Fruit fly (Drosophila melanogaster) whole organism, embryonic: ENCODE measurements around the gene CG12728.
A peak's percentile ranks its signal among the peaks of the same experiment; 100 is the strongest.

Source experiments
- Atf6 ChIP-seq: fragments of 200-800 bp; sonication (Bioruptor generic); IDR thresholded peaks from 2 replicates; pipeline ENCODE4 v1.3.6; 2022; ENCODE audit warnings: missing biosample characterization, missing genetic modification characterization
- CG10366 ChIP-seq: fragments of 200-800 bp; sonication (Bioruptor generic); IDR thresholded peaks from 2 replicates; pipeline ENCODE4 v1.3.6; 2022; ENCODE audit warnings: missing biosample characterization, missing genetic modification characterization
- CG12942 ChIP-seq: fragments of 200-800 bp; sonication (Bioruptor generic); optimal IDR thresholded peaks from 3 replicates; lab custom pipeline; 2016; ENCODE audit warnings: missing biosample characterization, missing genetic modification characterization
- CG13775 ChIP-seq: fragments of 200-800 bp; sonication (Bioruptor generic); optimal IDR thresholded peaks from 3 replicates; lab custom pipeline; 2017; ENCODE audit warnings: missing biosample characterization, mild to moderate bottlenecking, missing genetic modification characterization
- CG13894 ChIP-seq: fragments of 200-800 bp; sonication (Bioruptor generic); optimal IDR thresholded peaks from 3 replicates; lab custom pipeline; 2018; ENCODE audit warnings: missing biosample characterization, mild to moderate bottlenecking, missing genetic modification characterization, moderate library complexity
- CG14667 ChIP-seq: fragments of 200-800 bp; sonication (Bioruptor generic); IDR thresholded peaks from 2 replicates; pipeline ENCODE4 v1.3.6; 2022; ENCODE audit warnings: missing biosample characterization, missing genetic modification characterization
- CG14710 ChIP-seq: fragments of 200-800 bp; sonication (Bioruptor generic); optimal IDR thresholded peaks from 3 replicates; lab custom pipeline; 2019; ENCODE audit warnings: missing biosample characterization, mild to moderate bottlenecking, missing genetic modification characterization, moderate library complexity
- CG16863 ChIP-seq: fragments of 200-800 bp; sonication (Bioruptor generic); optimal IDR thresholded peaks from 3 replicates; lab custom pipeline; 2016; ENCODE audit warnings: missing biosample characterization, missing genetic modification characterization
- CG17361 ChIP-seq: fragments of 200-800 bp; sonication (Bioruptor generic); IDR thresholded peaks from 3 replicates; pipeline ENCODE4 v1.3.6; 2022; ENCODE audit warnings: missing biosample characterization, missing genetic modification characterization
- CG17829 ChIP-seq: fragments of 200-800 bp; optimal IDR thresholded peaks from 2 replicates; lab custom pipeline; 2019; ENCODE audit warnings: missing biosample characterization, mild to moderate bottlenecking, missing genetic modification characterization, moderate library complexity
- CG31224 ChIP-seq: fragments of 200-800 bp; sonication (Bioruptor generic); IDR thresholded peaks from 2 replicates; pipeline ENCODE4 v1.3.6; 2022; ENCODE audit warnings: missing biosample characterization, missing genetic modification characterization
- CG31365 ChIP-seq: fragments of 200-800 bp; sonication (Bioruptor generic); optimal IDR thresholded peaks from 2 replicates; lab custom pipeline; 2018; ENCODE audit warnings: missing biosample characterization, mild to moderate bottlenecking, missing genetic modification characterization
- CG33557 ChIP-seq: fragments of 200-800 bp; sonication (Bioruptor generic); optimal IDR thresholded peaks from 2 replicates; lab custom pipeline; 2019; ENCODE audit warnings: missing biosample characterization, mild to moderate bottlenecking, missing genetic modification characterization, moderate library complexity
- CG3726 ChIP-seq: fragments of 200-800 bp; sonication (Bioruptor generic); IDR thresholded peaks from 3 replicates; pipeline ENCODE4, ENCODE4 v1.3.6; 2022; ENCODE audit warnings: missing biosample characterization, missing genetic modification characterization
- CG6689 ChIP-seq: fragments of 200-800 bp; sonication (Bioruptor generic); IDR thresholded peaks from 2 replicates; pipeline ENCODE4 v1.3.6; 2022; ENCODE audit warnings: missing biosample characterization, missing genetic modification characterization
- CG7372 ChIP-seq: fragments of 200-800 bp; sonication (Bioruptor generic); IDR thresholded peaks from 2 replicates; pipeline ENCODE4 v1.3.6; 2022; ENCODE audit warnings: missing biosample characterization, missing genetic modification characterization
- CG7786 ChIP-seq: fragments of 200-800 bp; sonication (Bioruptor generic); optimal IDR thresholded peaks from 2 replicates; lab custom pipeline; 2016; ENCODE audit warnings: missing biosample characterization, missing genetic modification characterization
- CG8359 ChIP-seq: fragments of 200-800 bp; sonication (Bioruptor generic); optimal IDR thresholded peaks from 2 replicates; lab custom pipeline; 2017; ENCODE audit warnings: missing biosample characterization, mild to moderate bottlenecking, missing genetic modification characterization, borderline replicate concordance
- CG8478 ChIP-seq: fragments of >200 bp; optimal IDR thresholded peaks from 2 replicates; lab custom pipeline; 2018
- CrebB ChIP-seq: fragments of 200-800 bp; sonication (Bioruptor generic); optimal IDR thresholded peaks from 3 replicates; lab custom pipeline; 2018; ENCODE audit warnings: missing biosample characterization, mild to moderate bottlenecking, missing genetic modification characterization
- D19A ChIP-seq: fragments of 200-800 bp; optimal IDR thresholded peaks from 3 replicates; lab custom pipeline; 2019; ENCODE audit warnings: missing biosample characterization, mild to moderate bottlenecking, missing genetic modification characterization, moderate library complexity
- Dbx ChIP-seq: fragments of 200-800 bp; sonication (Bioruptor generic); IDR thresholded peaks from 3 replicates; pipeline ENCODE4 v1.3.6; 2022; ENCODE audit warnings: missing biosample characterization, missing genetic modification characterization
- Dip2 ChIP-seq: fragments of 200-800 bp; sonication (Bioruptor generic); IDR thresholded peaks from 2 replicates; pipeline ENCODE4 v1.3.6; 2022; ENCODE audit warnings: missing biosample characterization, missing genetic modification characterization
- Kr ChIP-seq: fragments of 200-800 bp; sonication (Bioruptor generic); optimal IDR thresholded peaks from 2 replicates; lab custom pipeline; 2017; ENCODE audit warnings: missing biosample characterization, mild to moderate bottlenecking, missing genetic modification characterization
- MBD-R2 ChIP-seq: fragments of 200-800 bp; sonication (Bioruptor generic); IDR thresholded peaks from 2 replicates; pipeline ENCODE4 v1.3.6; 2022; ENCODE audit warnings: missing biosample characterization, missing genetic modification characterization
- Mad ChIP-seq: fragments of 200-800 bp; sonication (Bioruptor generic); optimal IDR thresholded peaks from 2 replicates; lab custom pipeline; 2016; ENCODE audit warnings: missing biosample characterization, missing genetic modification characterization
- NC2α ChIP-seq: fragments of 200-800 bp; sonication (Bioruptor generic); optimal IDR thresholded peaks from 2 replicates; lab custom pipeline; 2016; ENCODE audit warnings: missing biosample characterization, missing genetic modification characterization
- Nf-YA ChIP-seq: fragments of 200-800 bp; sonication (Bioruptor generic); IDR thresholded peaks from 2 replicates; pipeline ENCODE4 v1.3.6; 2022; ENCODE audit warnings: missing biosample characterization, missing genetic modification characterization
- PHDP ChIP-seq: fragments of 200-800 bp; sonication (Bioruptor generic); optimal IDR thresholded peaks from 3 replicates; lab custom pipeline; 2018; ENCODE audit warnings: missing biosample characterization, mild to moderate bottlenecking, missing genetic modification characterization, moderate library complexity
- Poxn ChIP-seq: fragments of 200-800 bp; sonication (Bioruptor generic); IDR thresholded peaks from 2 replicates; pipeline ENCODE4 v1.3.6; 2022; ENCODE audit warnings: missing biosample characterization, missing genetic modification characterization
- Vsx1 ChIP-seq: fragments of 200-800 bp; sonication (Bioruptor generic); optimal IDR thresholded peaks from 2 replicates; lab custom pipeline; 2017; ENCODE audit warnings: missing biosample characterization, mild to moderate bottlenecking, missing genetic modification characterization, missing genetic modification reagents
- Xrp1 ChIP-seq: fragments of 200-800 bp; sonication (Bioruptor generic); IDR thresholded peaks from 2 replicates; pipeline ENCODE4 v1.3.6; 2022; ENCODE audit warnings: missing biosample characterization, missing genetic modification characterization
- ara ChIP-seq: fragments of 200-800 bp; sonication (Bioruptor generic); IDR thresholded peaks from 2 replicates; pipeline ENCODE4 v1.3.6; 2022; ENCODE audit warnings: missing biosample characterization, missing genetic modification characterization
- cad ChIP-seq: fragments of >200 bp; optimal IDR thresholded peaks from 2 replicates; lab custom pipeline; 2017; ENCODE audit warnings: missing biosample characterization, missing genetic modification characterization
- en ChIP-seq: fragments of 200-800 bp; sonication (Bioruptor generic); optimal IDR thresholded peaks from 2 replicates; lab custom pipeline; 2016; ENCODE audit warnings: missing biosample characterization, missing genetic modification characterization
- fd3F ChIP-seq: fragments of 200-800 bp; sonication (Bioruptor generic); optimal IDR thresholded peaks from 2 replicates; lab custom pipeline; 2018; ENCODE audit warnings: missing biosample characterization, mild to moderate bottlenecking, missing genetic modification characterization, moderate library complexity
- fd64A ChIP-seq: fragments of 200-800 bp; sonication (Bioruptor generic); optimal IDR thresholded peaks from 3 replicates; lab custom pipeline; 2018; ENCODE audit warnings: missing biosample characterization, mild to moderate bottlenecking, missing genetic modification characterization
- gce ChIP-seq: fragments of 200-800 bp; sonication (Bioruptor generic); IDR thresholded peaks from 3 replicates; pipeline ENCODE4 v1.3.6; 2022; ENCODE audit warnings: missing biosample characterization, missing genetic modification characterization
- gcm2 ChIP-seq: fragments of 200-800 bp; sonication (Bioruptor generic); optimal IDR thresholded peaks from 2 replicates; lab custom pipeline; 2016; ENCODE audit warnings: missing biosample characterization, missing genetic modification characterization
- gfzf ChIP-seq: fragments of 200-800 bp; sonication (Bioruptor generic); optimal IDR thresholded peaks from 2 replicates; lab custom pipeline; 2016; ENCODE audit warnings: missing biosample characterization, mild to moderate bottlenecking, missing genetic modification characterization, moderate library complexity
- grau ChIP-seq: fragments of 200-800 bp; optimal IDR thresholded peaks from 3 replicates; lab custom pipeline; 2019; ENCODE audit warnings: missing biosample characterization, mild to moderate bottlenecking, missing genetic modification characterization, moderate library complexity
- jigr1 ChIP-seq: fragments of 200-800 bp; sonication (Bioruptor generic); IDR thresholded peaks from 3 replicates; pipeline ENCODE4 v1.3.6; 2022; ENCODE audit warnings: missing biosample characterization, missing genetic modification characterization
- jing ChIP-seq: fragments of 200-800 bp; sonication (Bioruptor generic); optimal IDR thresholded peaks from 2 replicates; lab custom pipeline; 2018; ENCODE audit warnings: missing biosample characterization, mild to moderate bottlenecking, missing genetic modification characterization
- ken ChIP-seq: fragments of 200-800 bp; sonication (Bioruptor generic); IDR thresholded peaks from 3 replicates; pipeline ENCODE4 v1.3.6; 2022; ENCODE audit warnings: missing biosample characterization, missing genetic modification characterization
- lbe ChIP-seq: fragments of 200-800 bp; sonication (Bioruptor generic); optimal IDR thresholded peaks from 2 replicates; lab custom pipeline; 2016; ENCODE audit warnings: missing biosample characterization, mild to moderate bottlenecking, missing genetic modification characterization
- nmo ChIP-seq: fragments of 200-800 bp; sonication (Bioruptor generic); optimal IDR thresholded peaks from 2 replicates; lab custom pipeline; 2018; ENCODE audit warnings: missing biosample characterization, mild to moderate bottlenecking, missing genetic modification characterization, moderate library complexity
- pfk ChIP-seq: fragments of 200-800 bp; sonication (Bioruptor generic); optimal IDR thresholded peaks from 2 replicates; lab custom pipeline; 2018; ENCODE audit warnings: missing biosample characterization, mild to moderate bottlenecking, missing genetic modification characterization, moderate library complexity
- pnt ChIP-seq: fragments of 200-800 bp; sonication (Bioruptor generic); optimal IDR thresholded peaks from 3 replicates; lab custom pipeline; 2016; ENCODE audit warnings: missing biosample characterization, missing genetic modification characterization
- row ChIP-seq: fragments of 200-800 bp; sonication (Bioruptor generic); IDR thresholded peaks from 3 replicates; pipeline ENCODE4 v1.3.6; 2022; ENCODE audit warnings: missing biosample characterization, missing genetic modification characterization
- slou ChIP-seq: fragments of 200-800 bp; sonication (Bioruptor generic); optimal IDR thresholded peaks from 3 replicates; lab custom pipeline; 2016; ENCODE audit warnings: missing biosample characterization, missing genetic modification characterization
- stwl ChIP-seq: fragments of 200-800 bp; sonication (Bioruptor generic); optimal IDR thresholded peaks from 3 replicates; lab custom pipeline; 2018; ENCODE audit warnings: missing biosample characterization, mild to moderate bottlenecking, missing genetic modification characterization, moderate library complexity
- sug ChIP-seq: fragments of 200-800 bp; optimal IDR thresholded peaks from 2 replicates; lab custom pipeline; 2019; ENCODE audit warnings: missing biosample characterization, mild to moderate bottlenecking, missing genetic modification characterization, moderate library complexity
- zen ChIP-seq: fragments of 200-800 bp; sonication (Bioruptor generic); optimal IDR thresholded peaks from 3 replicates; lab custom pipeline; 2018; ENCODE audit warnings: missing biosample characterization, mild to moderate bottlenecking, missing genetic modification characterization, moderate library complexity

The CG12728 gene

dm6 chrX:5992141-5992540 is 49.7 kb downstream of the CG12728 start (continued):
- TF ChIP-seq CG3726 (GFP tag; lab: Robert Waterston, UW) (no peak), gfzf (GFP tag; lab: Kevin White, UChicago) (peak; percentile 4), pnt (GFP tag; lab: Kevin White, UChicago) (no peak), gce (no peak), row (no peak), Nf-YA (GFP tag; lab: Robert Waterston, UW) (no peak), jing (GFP tag; lab: Kevin White, UChicago) (no peak), CG17361 (GFP tag; lab: Robert Waterston, UW) (no peak), Vsx1 (GFP tag; lab: Kevin White, UChicago) (peak; percentile 95), CG33557 (no peak), grau (no peak), gcm2 (GFP tag; lab: Kevin White, UChicago) (no peak), CG31365 (tag; lab: Kevin White, UChicago) (peak; percentile 96), CG14710 (tag; lab: Kevin White, UChicago) (peak; percentile 36), Mad (GFP tag; lab: Kevin White, UChicago) (no peak), Xrp1 (GFP tag; lab: Robert Waterston, UW) (no peak), CG7372 (GFP tag; lab: Robert Waterston, UW) (no peak), Kr (GFP tag; lab: Kevin White, UChicago) (no peak), PHDP (no peak), MBD-R2 (GFP tag; lab: Robert Waterston, UW) (no peak), ken (GFP tag; lab: Robert Waterston, UW) (no peak), CG17829 (tag; lab: Kevin White, UChicago) (peak; percentile 19), CG8478 (lab: Kevin White, UChicago) (no peak), zen (tag; lab: Kevin White, UChicago) (peak; percentile 74), CG10366 (GFP tag; lab: Robert Waterston, UW) (0 out of 2 replicates have a peak, but pooled peaks have one; percentile 8), nmo (peak; percentile 7), CG13894 (tag; lab: Kevin White, UChicago) (no peak), sug (tag; lab: Kevin White, UChicago) (no peak), fd3F (GFP tag; lab: Kevin White, UChicago) (no peak), CG13775 (GFP tag; lab: Kevin White, UChicago) (no peak), pfk (GFP tag; lab: Kevin White, UChicago) (no peak), Atf6 (GFP tag; lab: Robert Waterston, UW) (no peak), slou (no peak), cad (no peak), fd64A (no peak), CG14667 (GFP tag; lab: Robert Waterston, UW) (no peak), Poxn (GFP tag; lab: Robert Waterston, UW) (no peak), en (GFP tag; lab: Kevin White, UChicago) (no peak), ara (GFP tag; lab: Robert Waterston, UW) (no peak), CG6689 (GFP tag; lab: Robert Waterston, UW) (no peak), NC2α (no peak), CrebB (tag; lab: Kevin White, UChicago) (no peak), CG31224 (no peak), Dbx (no peak), CG8359 (GFP tag; lab: Kevin White, UChicago) (no peak), lbe (GFP tag; lab: Kevin White, UChicago) (no peak), CG12942 (no peak), D19A (tag; lab: Kevin White, UChicago) (no peak), stwl (tag; lab: Kevin White, UChicago) (peak; percentile 60), CG16863 (GFP tag; lab: Kevin White, UChicago) (no peak), Dip2 (no peak), jigr1 (GFP tag; lab: Robert Waterston, UW) (no peak), CG7786 (GFP tag; lab: Kevin White, UChicago) (no peak)
